Worm (Caenorhabditis elegans) whole organism, L1 larva: ENCODE results near the gene fbxb-37.
"Not testable (repeated sequence)": the region's sequence is repeated elsewhere in the genome, so short reads cannot be mapped to it uniquely, and the experiment has no call there.

Experiments
- hlh-17 ChIP-seq: fragments of 200-800 bp; sonication (Bioruptor generic); optimal IDR thresholded peaks from 2 replicates; lab custom pipeline; 2018; ENCODE audit warnings: missing genetic modification characterization, mild to moderate bottlenecking, missing compliant biosample characterization, moderate library complexity, borderline replicate concordance
- nhr-20 ChIP-seq: sonication (generic microtip); optimal IDR thresholded peaks from 2 replicates; lab custom pipeline; 2016; ENCODE audit warnings: mild to moderate bottlenecking, missing genetic modification characterization, missing compliant biosample characterization
- tbx-2 ChIP-seq: sonication (generic microtip); optimal IDR thresholded peaks from 2 replicates; lab custom pipeline; 2016; ENCODE audit warnings: missing genetic modification characterization, missing compliant biosample characterization
- tlp-1 ChIP-seq: fragments of 150-350 bp; optimal IDR thresholded peaks from 2 replicates; lab custom pipeline; 2014; ENCODE audit warnings: missing biosample characterization, missing genetic modification characterization
- unc-130 ChIP-seq: fragments of 150-350 bp; optimal IDR thresholded peaks from 2 replicates; lab custom pipeline; 2017; ENCODE audit warnings: missing biosample characterization, missing genetic modification characterization, inconsistent platforms

DNA sequence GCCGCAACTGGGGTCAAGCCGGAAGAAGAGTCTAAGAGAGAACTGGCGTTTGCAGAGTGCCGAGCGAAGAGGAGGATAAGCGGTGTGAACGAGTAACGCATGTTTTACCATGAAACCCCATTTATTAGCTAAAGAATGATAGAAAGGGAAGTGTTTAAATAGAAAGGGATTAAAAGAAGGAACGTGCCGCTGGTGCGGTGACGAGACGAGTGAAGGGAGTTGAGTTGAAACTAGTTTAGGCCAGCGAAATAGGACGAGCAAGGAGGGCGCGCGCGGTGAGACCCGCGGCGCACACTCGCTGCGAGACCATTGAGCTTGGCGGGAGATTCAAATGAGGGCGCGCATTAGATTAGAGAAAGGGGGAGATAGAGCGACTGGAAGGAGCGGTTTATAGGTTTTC, 47.1 kb downstream of the fbxb-37 start, which contains the start of gene math-1:
- not testable (repeated sequence) for TF ChIP-seq hlh-17; tbx-2; nhr-20 (tag; lab: Kevin White, UChicago); unc-130 (tag; lab: Kevin White, UChicago); tlp-1 (tag; lab: Kevin White, UChicago)
